Fruit fly (Drosophila melanogaster): ENCODE measurements around the gene CG16781.
A peak's percentile ranks its signal among the peaks of the same experiment; 100 is the strongest.

CG16781 gene

dm6 chrX:3482119-3483014 lies 18.5 kb upstream of the CG16781 start, which contains the start of the genes CG10804 and CG10802 (continued):
- peak; percentile 43 for TF ChIP-seq Dp (GFP tag; optimal IDR thresholded peaks at IDR 0.05)
- peak; percentile 42 for TF ChIP-seq Drgx (GFP tag; IDR thresholded peaks at IDR 0.05)
- TF ChIP-seq hbn (GFP tag; IDR thresholded peaks at IDR 0.05; ENCODE audit: partially characterized antibody), result peak; percentile 45; the same call in 1 of the 2 replicates
- peak; percentile 65 for TF ChIP-seq CG4730 (GFP tag; IDR thresholded peaks at IDR 0.05)
- TF ChIP-seq Optix (GFP tag; IDR thresholded peaks at IDR 0.05), result peak; percentile 68; the same call in 1 of the 3 replicates
- TF ChIP-seq Oaz (GFP tag; IDR thresholded peaks at IDR 0.05), result peak; percentile 68
- 0 out of 2 replicates have a peak, but pooled peaks have one; percentile 18 for TF ChIP-seq crol (GFP tag; IDR thresholded peaks at IDR 0.05)
- TF ChIP-seq ci (GFP tag; IDR thresholded peaks at IDR 0.05), result peak; percentile 55
- peak; percentile 40 for TF ChIP-seq CG1233 (GFP tag; optimal IDR thresholded peaks at IDR 0.05)
- TF ChIP-seq kni (GFP tag; optimal IDR thresholded peaks at IDR 0.05), result no peak
- TF ChIP-seq Atf6 (GFP tag; IDR thresholded peaks at IDR 0.05), result peak; percentile 81
- TF ChIP-seq Rfx (GFP tag; IDR thresholded peaks at IDR 0.05), result peak; percentile 93
- TF ChIP-seq dysf (GFP tag; IDR thresholded peaks at IDR 0.05), result peak; percentile 89
- TF ChIP-seq bsh (GFP tag; optimal IDR thresholded peaks at IDR 0.05), result peak in 1 of 2 experiments; percentile 72
- no peak for TF ChIP-seq hb (GFP tag; IDR thresholded peaks at IDR 0.05; ENCODE audit: partially characterized antibody)
- TF ChIP-seq CHES-1-like (GFP tag; optimal IDR thresholded peaks at IDR 0.05), result peak; percentile 74
- TF ChIP-seq zen2 (GFP tag; IDR thresholded peaks at IDR 0.05; ENCODE audit: partially characterized antibody), result no peak; the same call in 2 of the 3 replicates
- no peak for TF ChIP-seq Eip74EF (GFP tag; optimal IDR thresholded peaks at IDR 0.05)
- peak; percentile 31 for TF ChIP-seq disco-r (GFP tag; optimal IDR thresholded peaks at IDR 0.05)
- peak; percentile 67 for TF ChIP-seq CG17328 (GFP tag; IDR thresholded peaks at IDR 0.05)
- peak; percentile 60; the same call in 1 of the 3 replicates for TF ChIP-seq CG7357 (GFP tag; IDR thresholded peaks at IDR 0.05)
- peak; percentile 74 for TF ChIP-seq fu2 (GFP tag; optimal IDR thresholded peaks at IDR 0.05)
- TF ChIP-seq repo (GFP tag; optimal IDR thresholded peaks at IDR 0.05), result peak; percentile 61
- peak; percentile 88 for TF ChIP-seq CG9215 (GFP tag; IDR thresholded peaks at IDR 0.05)
- TF ChIP-seq CG4854 (GFP tag; optimal IDR thresholded peaks at IDR 0.05), result peak; percentile 50
- TF ChIP-seq sr (GFP tag; IDR thresholded peaks at IDR 0.05), result peak; percentile 29; the same call in 1 of the 3 replicates
- peak; percentile 57; the same call in 1 of the 2 replicates for TF ChIP-seq gsb (GFP tag; IDR thresholded peaks at IDR 0.05)
- peak; percentile 84 for TF ChIP-seq gem (tag; optimal IDR thresholded peaks at IDR 0.05)
- TF ChIP-seq sc (optimal IDR thresholded peaks at IDR 0.05), result no peak
- peak; percentile 16 for TF ChIP-seq sc (GFP tag; optimal IDR thresholded peaks at IDR 0.05)
- peak; percentile 70 for TF ChIP-seq CG12942 (GFP tag; optimal IDR thresholded peaks at IDR 0.05)
- TF ChIP-seq pum (GFP tag; optimal IDR thresholded peaks at IDR 0.05), result peak; percentile 79
- peak; percentile 24; the same call in 1 of the 2 replicates for TF ChIP-seq wdn (GFP tag; IDR thresholded peaks at IDR 0.05)
- peak; percentile 81 for TF ChIP-seq Dll (GFP tag; IDR thresholded peaks at IDR 0.05; ENCODE audit: partially characterized antibody)
- TF ChIP-seq CG10979 (tag; optimal IDR thresholded peaks at IDR 0.05), result peak; percentile 49
- peak; percentile 53 for TF ChIP-seq CG17359 (tag; optimal IDR thresholded peaks at IDR 0.05)
- TF ChIP-seq MESR4 (GFP tag; optimal IDR thresholded peaks at IDR 0.05), result peak; percentile 39
- peak; percentile 82 for TF ChIP-seq otp (GFP tag; IDR thresholded peaks at IDR 0.05)
- TF ChIP-seq HHEX (GFP tag; optimal IDR thresholded peaks at IDR 0.05), result peak; percentile 52
- peak; percentile 55 for TF ChIP-seq Atf3 (GFP tag; optimal IDR thresholded peaks at IDR 0.05)
- peak; percentile 75 for TF ChIP-seq CG2712 (tag; optimal IDR thresholded peaks at IDR 0.05)
- TF ChIP-seq Opbp (GFP tag; IDR thresholded peaks at IDR 0.05; ENCODE audit: partially characterized antibody), result peak; percentile 24; the same call in 1 of the 3 replicates
- peak; percentile 90 for TF ChIP-seq mam (GFP tag; optimal IDR thresholded peaks at IDR 0.05)
- peak; percentile 77 for TF ChIP-seq stwl (tag; optimal IDR thresholded peaks at IDR 0.05)
- peak; percentile 72; the same call in 1 of the 2 replicates for TF ChIP-seq peb (GFP tag; IDR thresholded peaks at IDR 0.05)
- TF ChIP-seq CG4404 (GFP tag; IDR thresholded peaks at IDR 0.05), result peak; percentile 77
- TF ChIP-seq Deaf1 (tag; optimal IDR thresholded peaks at IDR 0.05), result no peak
- no peak for TF ChIP-seq CG15269 (tag; optimal IDR thresholded peaks at IDR 0.05)
